Fruit fly (Drosophila melanogaster): ENCODE measurements around the gene ClC-a.

Gene ClC-a

DNA sequence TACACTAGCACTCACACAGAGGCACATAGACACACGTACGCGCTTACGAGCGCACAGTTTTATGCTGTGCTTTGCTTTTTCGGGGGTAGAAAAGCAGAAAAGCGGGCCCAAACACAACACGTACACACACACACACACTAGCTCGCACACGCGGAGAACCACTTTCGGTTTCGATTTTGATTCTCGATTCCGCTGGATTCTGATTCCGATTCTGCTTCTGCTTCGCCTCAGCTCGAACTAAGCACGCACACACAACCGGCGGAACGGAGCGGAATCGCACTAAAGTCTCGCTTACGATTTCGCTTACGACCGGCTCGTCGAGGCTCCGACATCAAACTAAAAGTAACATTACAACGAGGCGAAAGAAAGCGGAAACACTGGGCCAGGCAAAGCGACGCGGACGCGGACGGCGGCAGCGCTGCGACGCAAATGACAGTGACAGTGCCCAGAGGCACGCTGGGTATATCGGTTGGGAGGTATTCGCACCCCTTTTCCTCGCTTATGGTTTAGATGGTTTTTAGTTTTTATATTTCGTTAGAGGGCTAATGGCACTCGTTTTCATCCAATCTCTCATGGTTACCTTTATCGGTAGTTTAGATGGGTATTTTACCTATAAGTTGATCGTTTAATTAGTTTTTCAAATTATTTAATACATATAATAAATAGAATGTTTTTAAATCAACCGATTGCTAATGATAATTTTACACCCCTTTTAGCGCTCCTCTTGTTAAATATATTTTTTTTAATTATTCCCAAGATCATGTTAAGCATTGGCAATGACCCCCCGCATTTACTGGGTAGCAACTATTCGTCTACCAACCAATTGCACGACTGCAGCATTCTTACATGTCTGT, 34.8 kb downstream of the ClC-a start (continued):
- TF ChIP-seq Smox (GFP tag; optimal IDR thresholded peaks at IDR 0.05): peak; percentile 38
- peak; percentile 49 for TF ChIP-seq Sox14 (GFP tag; optimal IDR thresholded peaks at IDR 0.05)
- TF ChIP-seq Hr38 (GFP tag; optimal IDR thresholded peaks at IDR 0.05): no peak
- TF ChIP-seq fd85E (GFP tag; optimal IDR thresholded peaks at IDR 0.05): no peak
- peak; percentile 46 for TF ChIP-seq CG3032 (tag; optimal IDR thresholded peaks at IDR 0.05)
- TF ChIP-seq Ets96B (tag; optimal IDR thresholded peaks at IDR 0.05): peak; percentile 42
- peak; percentile 65 for TF ChIP-seq CG3919 (GFP tag; optimal IDR thresholded peaks at IDR 0.05)
- no peak for TF ChIP-seq vri (GFP tag; optimal IDR thresholded peaks at IDR 0.05)
- peak; percentile 81 for TF ChIP-seq svp (GFP tag)
- peak; percentile 71 for TF ChIP-seq acj6 (GFP tag; optimal IDR thresholded peaks at IDR 0.05)
- peak; percentile 52 for TF ChIP-seq Sox102F (GFP tag; optimal IDR thresholded peaks at IDR 0.05)
- TF ChIP-seq Hr39 (GFP tag; optimal IDR thresholded peaks at IDR 0.05): peak; percentile 49
- peak; percentile 8; the same call in 1 of the 2 replicates for TF ChIP-seq CG15336 (GFP tag; IDR thresholded peaks at IDR 0.05)
- peak; percentile 58 for TF ChIP-seq CG11762 (GFP tag; optimal IDR thresholded peaks at IDR 0.05; ENCODE audit: insufficient read depth)
- TF ChIP-seq CG8632 (GFP tag; optimal IDR thresholded peaks at IDR 0.05): peak; percentile 69
- peak; percentile 61 for TF ChIP-seq CG34406 (GFP tag; optimal IDR thresholded peaks at IDR 0.05)
- TF ChIP-seq CG11902 (GFP tag; optimal IDR thresholded peaks at IDR 0.05): peak; percentile 47
- peak; percentile 69 for TF ChIP-seq Eip75B (GFP tag; optimal IDR thresholded peaks at IDR 0.05)
- peak; percentile 48 for TF ChIP-seq Lpt (GFP tag; optimal IDR thresholded peaks at IDR 0.05)
- TF ChIP-seq CG8119 (GFP tag; IDR thresholded peaks at IDR 0.05): peak; percentile 48
- peak; percentile 78 for TF ChIP-seq OdsH (GFP tag; optimal IDR thresholded peaks at IDR 0.05)
- peak; percentile 61 for TF ChIP-seq eg (GFP tag; IDR thresholded peaks at IDR 0.05)
- TF ChIP-seq ss (GFP tag; optimal IDR thresholded peaks at IDR 0.05): peak; percentile 30 to 70
- peak; percentile 46 for TF ChIP-seq pdm3 (GFP tag; optimal IDR thresholded peaks at IDR 0.05)
- peak; percentile 63 for TF ChIP-seq CG9139 (GFP tag; optimal IDR thresholded peaks at IDR 0.05)
- TF ChIP-seq achi (GFP tag; optimal IDR thresholded peaks at IDR 0.05): peak; percentile 80
- peak; percentile 53 for TF ChIP-seq CG6276 (GFP tag; optimal IDR thresholded peaks at IDR 0.05)

- TF ChIP-seq CG6792 (GFP tag; optimal IDR thresholded peaks at IDR 0.05): no peak
- no peak for TF ChIP-seq fd85E (GFP tag; optimal IDR thresholded peaks at IDR 0.05)
- no peak for TF ChIP-seq Met (GFP tag; optimal IDR thresholded peaks at IDR 0.05)
- TF ChIP-seq Eip78C (GFP tag): peak; percentile 50
- peak; percentile 41; the same call in 1 of the 3 replicates for TF ChIP-seq eg (GFP tag; IDR thresholded peaks at IDR 0.05)
- no peak for TF ChIP-seq CG8319 (GFP tag; optimal IDR thresholded peaks at IDR 0.05)
- TF ChIP-seq CG16779 (tag; optimal IDR thresholded peaks at IDR 0.05): no peak
- no peak for TF ChIP-seq cyc (GFP tag; optimal IDR thresholded peaks at IDR 0.05)
- peak; percentile 19 for TF ChIP-seq CG32006 (GFP tag; optimal IDR thresholded peaks at IDR 0.05)
- TF ChIP-seq dsx (GFP tag; optimal IDR thresholded peaks at IDR 0.05; ENCODE audit: poor library complexity, severe bottlenecking): peak; percentile 59
- peak; percentile 57 for TF ChIP-seq svp (GFP tag)
- TF ChIP-seq CG8119 (GFP tag; IDR thresholded peaks at IDR 0.05): no peak
- peak in 1 of 2 experiments; percentile 9 for TF ChIP-seq salr (GFP tag; optimal IDR thresholded peaks at IDR 0.05)
- peak; percentile 17 for TF ChIP-seq Lpt (GFP tag; optimal IDR thresholded peaks at IDR 0.05)
- no peak for TF ChIP-seq vri (GFP tag; optimal IDR thresholded peaks at IDR 0.05)
These were observed 35.9 kb downstream of the ClC-a start for dm6 chr3R:11777058-11777457.

DNA sequence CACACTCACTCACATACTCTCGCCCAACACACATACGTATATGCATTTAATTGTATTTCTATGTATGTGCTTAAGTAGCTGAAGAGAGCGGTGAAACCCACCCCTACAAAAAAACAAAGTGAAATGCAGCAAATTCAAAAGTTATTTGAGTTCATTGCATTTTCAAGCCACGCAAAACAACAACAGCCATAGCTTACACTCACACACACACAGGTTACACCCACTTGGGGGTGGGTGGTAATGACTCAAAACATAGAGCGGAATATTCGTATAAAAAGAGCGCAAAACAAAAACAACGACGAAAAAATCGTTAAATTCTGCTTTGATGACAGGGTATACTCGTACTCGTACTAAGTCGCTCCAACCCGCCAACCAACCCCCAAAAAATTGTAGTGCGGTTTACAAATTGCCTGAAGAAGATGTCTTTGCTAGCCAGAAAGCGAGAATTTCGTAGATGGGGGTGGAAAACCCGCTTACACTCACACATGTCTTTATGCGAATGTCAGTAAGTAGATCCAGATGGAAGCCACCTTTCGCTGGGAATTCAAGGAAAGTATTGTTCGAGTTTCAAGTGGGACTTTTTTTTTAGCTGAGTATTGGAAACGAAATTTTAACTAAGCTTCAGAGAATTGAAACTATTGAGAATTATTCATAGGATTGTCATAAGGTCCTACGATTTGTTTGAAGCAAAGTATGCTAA, 36.8 kb downstream of the ClC-a start:
- TF ChIP-seq CG3919 (GFP tag; optimal IDR thresholded peaks at IDR 0.05) (no peak), CG6854 (GFP tag; optimal IDR thresholded peaks at IDR 0.05) (no peak), CG11294 (GFP tag; IDR thresholded peaks at IDR 0.05) (no peak), CG6792 (GFP tag; optimal IDR thresholded peaks at IDR 0.05) (no peak), CG11902 (GFP tag; optimal IDR thresholded peaks at IDR 0.05) (no peak), topi (GFP tag; optimal IDR thresholded peaks at IDR 0.05) (no peak), spab (GFP tag; optimal IDR thresholded peaks at IDR 0.05) (no peak)
